Worm (Caenorhabditis elegans) whole organism, L4 larva: ENCODE measurements around the gene tomm-70.

ENCODE experiments used
- F10B5.3 ChIP-seq: sonication (generic microtip); optimal IDR thresholded peaks from 2 replicates; lab custom pipeline; 2016; ENCODE audit warnings: mild to moderate bottlenecking, missing genetic modification characterization, missing compliant biosample characterization
- F37D6.2 ChIP-seq: sonication (generic microtip); optimal IDR thresholded peaks from 2 replicates; lab custom pipeline; 2016; ENCODE audit warnings: mild to moderate bottlenecking, missing genetic modification characterization, missing compliant biosample characterization
- F49E8.2 ChIP-seq: sonication (generic microtip); optimal IDR thresholded peaks from 2 replicates; lab custom pipeline; 2016; ENCODE audit warnings: missing compliant biosample characterization, mild to moderate bottlenecking, missing genetic modification characterization, borderline replicate concordance
- T20F7.1 ChIP-seq: fragments of 200-800 bp; sonication (Bioruptor generic); optimal IDR thresholded peaks from 2 replicates; lab custom pipeline; 2018; ENCODE audit warnings: mild to moderate bottlenecking, missing genetic modification characterization, missing compliant biosample characterization
- Y48G9A.11 ChIP-seq: fragments of 200-800 bp; sonication (Bioruptor generic); IDR thresholded peaks from 2 replicates; pipeline ENCODE4 v1.3.6; 2022; ENCODE audit warnings: missing genetic modification reagents, missing genetic modification characterization, missing compliant biosample characterization
- Y75B8A.6 ChIP-seq: fragments of 200-800 bp; sonication (Bioruptor generic); IDR thresholded peaks from 2 replicates; pipeline ENCODE4 v1.3.6; 2022; ENCODE audit warnings: missing genetic modification reagents, missing genetic modification characterization, missing compliant biosample characterization
- ceh-28 ChIP-seq: fragments of 150-350 bp; optimal IDR thresholded peaks from 2 replicates; lab custom pipeline; 2014; ENCODE audit warnings: missing biosample characterization, missing genetic modification reagents, missing genetic modification characterization
- ceh-32 ChIP-seq: sonication (generic microtip); optimal IDR thresholded peaks from 2 replicates; lab custom pipeline; 2016; ENCODE audit warnings: mild to moderate bottlenecking, missing genetic modification characterization, missing compliant biosample characterization; ENCODE audit not compliant: poor library complexity
- ceh-62 ChIP-seq: sonication (generic microtip); optimal IDR thresholded peaks from 2 replicates; lab custom pipeline; 2017; ENCODE audit warnings: missing biosample characterization, missing genetic modification characterization
- ceh-82 ChIP-seq: sonication (generic microtip); optimal IDR thresholded peaks from 2 replicates; lab custom pipeline; 2017; ENCODE audit warnings: missing biosample characterization, missing genetic modification characterization
- dmd-8 ChIP-seq: fragments of 200-800 bp; sonication (Bioruptor generic); IDR thresholded peaks from 2 replicates; pipeline ENCODE4 v1.3.6; 2022; ENCODE audit warnings: missing genetic modification characterization, missing compliant biosample characterization
- dmd-9 ChIP-seq: fragments of 200-800 bp; sonication (Bioruptor generic); IDR thresholded peaks from 2 replicates; pipeline ENCODE4 v1.3.6; 2022; ENCODE audit warnings: missing genetic modification reagents, missing genetic modification characterization, missing compliant biosample characterization
- dpl-1 ChIP-seq: fragments of 150-350 bp; optimal IDR thresholded peaks from 2 replicates; lab custom pipeline; 2014; ENCODE audit warnings: missing biosample characterization, missing genetic modification reagents, missing genetic modification characterization
- duxl-1 ChIP-seq: sonication (generic microtip); optimal IDR thresholded peaks from 2 replicates; lab custom pipeline; 2016; ENCODE audit warnings: mild to moderate bottlenecking, missing genetic modification characterization, moderate library complexity, missing compliant biosample characterization; ENCODE audit not compliant: poor library complexity
- dve-1 ChIP-seq: sonication (generic microtip); optimal IDR thresholded peaks from 2 replicates; lab custom pipeline; 2017; ENCODE audit warnings: antibody characterized with exemption, mild to moderate bottlenecking, missing genetic modification characterization, missing compliant biosample characterization; ENCODE audit not compliant: insufficient read depth
- egl-27 ChIP-seq: sonication (generic microtip); optimal IDR thresholded peaks from 3 replicates; lab custom pipeline; 2017; ENCODE audit warnings: missing biosample characterization, missing genetic modification reagents, missing genetic modification characterization
- egl-43 ChIP-seq: fragments of 200-800 bp; sonication (Bioruptor generic); IDR thresholded peaks from 2 replicates; pipeline ENCODE4 v1.3.6; 2022; ENCODE audit warnings: missing genetic modification reagents, missing genetic modification characterization, missing compliant biosample characterization
- gei-8 ChIP-seq: fragments of 200-800 bp; sonication (Bioruptor generic); optimal IDR thresholded peaks from 2 replicates; lab custom pipeline; 2018; ENCODE audit warnings: mild to moderate bottlenecking, missing genetic modification characterization, missing compliant biosample characterization
- hif-1 ChIP-seq, 2 experiments: sonication (generic microtip); optimal IDR thresholded peaks; 2 replicates each; lab custom pipeline; 2016 to 2017; ENCODE audit warnings: missing compliant biosample characterization in 2 of 2, missing genetic modification characterization in 2 of 2, missing genetic modification reagents in 2 of 2, missing genotype in 2 of 2, mild to moderate bottlenecking in 1 of 2
- hlh-30 ChIP-seq: sonication (generic microtip); optimal IDR thresholded peaks from 2 replicates; lab custom pipeline; 2017; ENCODE audit warnings: antibody characterized with exemption, mild to moderate bottlenecking, missing genetic modification characterization, missing compliant biosample characterization; ENCODE audit not compliant: insufficient read depth
- hmg-1.1 ChIP-seq: fragments of 200-800 bp; sonication (Bioruptor generic); IDR thresholded peaks from 2 replicates; pipeline ENCODE4 v1.3.6; 2022; ENCODE audit warnings: missing genetic modification reagents, missing genetic modification characterization, missing compliant biosample characterization
- jun-1 ChIP-seq: fragments of 150-350 bp; optimal IDR thresholded peaks from 2 replicates; lab custom pipeline; 2014; ENCODE audit warnings: missing biosample characterization, missing genetic modification reagents, missing genetic modification characterization
- lin-15B ChIP-seq: fragments of 150-350 bp; sonication (generic microtip); optimal IDR thresholded peaks from 3 replicates; lab custom pipeline; 2014; ENCODE audit warnings: missing biosample characterization, missing genetic modification characterization
- lin-38 ChIP-seq: fragments of 200-800 bp; sonication (Bioruptor generic); IDR thresholded peaks from 2 replicates; pipeline ENCODE4 v1.3.6; 2022; ENCODE audit warnings: missing genetic modification reagents, missing genetic modification characterization, missing compliant biosample characterization
- lin-39 ChIP-seq: fragments of 150-350 bp; optimal IDR thresholded peaks from 2 replicates; lab custom pipeline; 2014; ENCODE audit warnings: missing biosample characterization, missing genetic modification reagents, missing genetic modification characterization
- lir-3 ChIP-seq: sonication (generic microtip); optimal IDR thresholded peaks from 2 replicates; lab custom pipeline; 2016; ENCODE audit warnings: mild to moderate bottlenecking, missing genetic modification characterization, missing compliant biosample characterization
- lsy-2 ChIP-seq, 2 experiments: fragments of 150-350 bp in 1 of 2; sonication (generic microtip) in 1 of 2; optimal IDR thresholded peaks; 2 replicates each; lab custom pipeline; 2014 to 2017; ENCODE audit warnings: missing biosample characterization in 2 of 2, missing genetic modification characterization in 2 of 2
- mdt-29 ChIP-seq: fragments of 200-800 bp; sonication (Bioruptor generic); IDR thresholded peaks from 2 replicates; pipeline ENCODE4 v1.3.6; 2022; ENCODE audit warnings: missing genetic modification reagents, missing genetic modification characterization, missing compliant biosample characterization
- mxl-2 ChIP-seq: fragments of 200-800 bp; sonication (Bioruptor generic); conservative IDR thresholded peaks from 2 replicates; pipeline ENCODE4 v1.3.6; 2022; ENCODE audit warnings: missing genetic modification reagents, missing genetic modification characterization, missing compliant biosample characterization
- mxl-3 ChIP-seq: fragments of 200-800 bp; sonication (Bioruptor generic); optimal IDR thresholded peaks from 2 replicates; lab custom pipeline; 2018; ENCODE audit warnings: mild to moderate bottlenecking, missing genetic modification characterization, missing compliant biosample characterization
- nhr-28 ChIP-seq: fragments of 150-350 bp; optimal IDR thresholded peaks from 2 replicates; lab custom pipeline; 2014; ENCODE audit warnings: missing biosample characterization, missing genetic modification characterization
- nhr-41 ChIP-seq: fragments of 200-800 bp; sonication (Bioruptor generic); IDR thresholded peaks from 2 replicates; pipeline ENCODE4 v1.3.6; 2022; ENCODE audit warnings: missing genetic modification reagents, missing genetic modification characterization, missing compliant biosample characterization
- nhr-6 ChIP-seq: fragments of 150-350 bp; optimal IDR thresholded peaks from 2 replicates; lab custom pipeline; 2014; ENCODE audit warnings: missing biosample characterization, missing genetic modification characterization
- nhr-76 ChIP-seq: fragments of 150-350 bp; optimal IDR thresholded peaks from 2 replicates; lab custom pipeline; 2014; ENCODE audit warnings: missing biosample characterization, missing genetic modification characterization
- nhr-77 ChIP-seq: fragments of 150-350 bp; optimal IDR thresholded peaks from 2 replicates; lab custom pipeline; 2014; ENCODE audit warnings: missing biosample characterization, missing genetic modification characterization
- pha-4 ChIP-seq, 2 experiments: fragments of 150-350 bp in 1 of 2; fragments of 200-800 bp in 1 of 2; sonication (Bioruptor generic) in 1 of 2; IDR thresholded peaks in 1 of 2; optimal IDR thresholded peaks in 1 of 2; 2 replicates each; pipeline versions ENCODE4 v1.3.6 to Lab custom; 2014 to 2022; ENCODE audit warnings: missing genetic modification characterization in 2 of 2, missing genetic modification reagents in 2 of 2, missing biosample characterization in 1 of 2, missing compliant biosample characterization in 1 of 2
- saeg-2 ChIP-seq: fragments of 200-800 bp; sonication (Bioruptor generic); IDR thresholded peaks from 2 replicates; pipeline ENCODE4 v1.3.6; 2022; ENCODE audit warnings: missing genetic modification reagents, missing genetic modification characterization, missing compliant biosample characterization
- sdz-12 ChIP-seq: fragments of 200-800 bp; sonication (Bioruptor generic); optimal IDR thresholded peaks from 2 replicates; lab custom pipeline; 2018; ENCODE audit warnings: mild to moderate bottlenecking, missing genetic modification characterization, missing compliant biosample characterization
- skn-1 ChIP-seq: fragments of 150-350 bp; optimal IDR thresholded peaks from 2 replicates; lab custom pipeline; 2014; ENCODE audit warnings: missing biosample characterization, missing genetic modification characterization
- snpc-1.2 ChIP-seq: fragments of 200-800 bp; sonication (Bioruptor generic); IDR thresholded peaks from 2 replicates; pipeline ENCODE4 v1.3.6; 2022; ENCODE audit warnings: missing genetic modification reagents, missing genetic modification characterization, missing compliant biosample characterization
- snpc-4 ChIP-seq: fragments of 150-350 bp; optimal IDR thresholded peaks from 2 replicates; lab custom pipeline; 2014; ENCODE audit warnings: missing biosample characterization, missing genetic modification characterization
- spr-3 ChIP-seq: fragments of 200-800 bp; sonication (Bioruptor generic); optimal IDR thresholded peaks from 2 replicates; lab custom pipeline; 2018; ENCODE audit warnings: mild to moderate bottlenecking, missing genetic modification characterization, missing compliant biosample characterization
- tag-97 ChIP-seq: fragments of 200-800 bp; sonication (Bioruptor generic); IDR thresholded peaks from 2 replicates; pipeline ENCODE4 v1.3.6; 2022; ENCODE audit warnings: missing genetic modification characterization, missing compliant biosample characterization
- tra-1 ChIP-seq: fragments of 200-800 bp; sonication (Bioruptor generic); IDR thresholded peaks from 2 replicates; pipeline ENCODE4 v1.3.6; 2022; ENCODE audit warnings: missing genetic modification reagents, missing genetic modification characterization, missing compliant biosample characterization
- unc-130 ChIP-seq: sonication (generic microtip); optimal IDR thresholded peaks from 2 replicates; lab custom pipeline; 2016; ENCODE audit warnings: missing genetic modification reagents, missing genetic modification characterization, missing compliant biosample characterization
- zag-1 ChIP-seq: fragments of 150-350 bp; optimal IDR thresholded peaks from 2 replicates; lab custom pipeline; 2014; ENCODE audit warnings: missing biosample characterization, missing genetic modification characterization
- zip-2 ChIP-seq: fragments of 150-350 bp; optimal IDR thresholded peaks from 2 replicates; lab custom pipeline; 2014; ENCODE audit warnings: missing biosample characterization, missing genetic modification characterization

The tomm-70 gene

ce11 chrIII:8785426-8785825 lies 30.9 kb upstream of the tomm-70 start (continued):
- TF ChIP-seq ceh-82 (tag; lab: Kevin White, UChicago) (no peak), F10B5.3 (tag; lab: Kevin White, UChicago) (no peak), Y75B8A.6 (GFP tag; lab: Robert Waterston, UW) (no peak), nhr-77 (tag; lab: Kevin White, UChicago) (peak; percentile 78), mxl-2 (no peak), tra-1 (GFP tag; lab: Robert Waterston, UW) (0 out of 2 replicates have a peak, but pooled peaks have one; percentile 33), spr-3 (GFP tag; lab: Kevin White, UChicago) (no peak), Y48G9A.11 (GFP tag; lab: Robert Waterston, UW) (no peak), nhr-6 (tag; lab: Kevin White, UChicago) (no peak), duxl-1 (tag; lab: Kevin White, UChicago) (peak; percentile 22), F49E8.2 (tag; lab: Kevin White, UChicago) (no peak), dpl-1 (GFP tag; lab: Kevin White, UChicago) (peak; percentile 31), snpc-1.2 (GFP tag; lab: Robert Waterston, UW) (no peak), hlh-30 (tag; lab: Kevin White, UChicago) (peak; percentile 92), hmg-1.1 (GFP tag; lab: Robert Waterston, UW) (peak; percentile 56), gei-8 (GFP tag; lab: Kevin White, UChicago) (peak; percentile 78)

ce11 chrIII:8784500-8784899 lies 29.9 kb upstream of the tomm-70 start:
- TF ChIP-seq hmg-1.1 (GFP tag; lab: Robert Waterston, UW), result no peak
- no peak for TF ChIP-seq tag-97 (GFP tag; lab: Robert Waterston, UW)
- no peak for TF ChIP-seq snpc-1.2 (GFP tag; lab: Robert Waterston, UW)
- no peak for TF ChIP-seq dmd-9 (GFP tag; lab: Robert Waterston, UW)

DNA sequence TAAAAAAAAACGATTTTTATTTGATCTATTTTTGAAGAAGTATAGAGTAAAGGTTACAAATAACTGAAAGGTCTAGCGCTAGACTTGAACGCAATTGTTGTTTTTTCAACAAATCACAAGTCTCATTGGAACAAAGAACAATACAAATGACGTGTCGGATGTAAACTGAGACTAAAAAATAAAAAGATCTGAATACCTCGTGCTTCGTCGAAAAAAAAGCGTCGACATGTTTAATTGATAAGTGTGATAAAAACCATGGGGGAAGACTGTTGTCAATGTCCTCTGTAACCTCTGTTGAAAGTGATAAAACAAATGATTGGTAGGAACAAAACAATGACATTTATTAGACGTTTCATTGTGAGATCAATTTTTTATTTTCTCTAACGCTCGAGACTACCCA lies 28.2 kb upstream of the tomm-70 start:
- TF ChIP-seq zag-1 (tag; lab: Kevin White, UChicago), result no peak
- TF ChIP-seq jun-1, result no peak
- no peak for TF ChIP-seq F37D6.2 (tag; lab: Kevin White, UChicago)
- TF ChIP-seq mxl-3, result peak; percentile 3
- TF ChIP-seq hif-1 (tag; optimal IDR thresholded peaks at IDR 0.05; lab: Kevin White, UChicago), result peak in 1 of 2 experiments; percentile 38
- TF ChIP-seq Y75B8A.6 (GFP tag; lab: Robert Waterston, UW), result no peak
- no peak for TF ChIP-seq ceh-28 (tag; lab: Kevin White, UChicago)
- no peak for TF ChIP-seq snpc-4
- TF ChIP-seq egl-43 (GFP tag; lab: Robert Waterston, UW), result no peak
- TF ChIP-seq lir-3 (tag; lab: Kevin White, UChicago), result no peak
- peak; percentile 57 for TF ChIP-seq T20F7.1 (GFP tag; lab: Kevin White, UChicago)
- TF ChIP-seq gei-8 (GFP tag; lab: Kevin White, UChicago), result no peak
- no peak for TF ChIP-seq ceh-62 (tag; lab: Kevin White, UChicago)
- no peak for TF ChIP-seq nhr-76
- TF ChIP-seq lin-39 (tag; lab: Kevin White, UChicago), result no peak
- TF ChIP-seq Y48G9A.11 (GFP tag; lab: Robert Waterston, UW), result no peak
- TF ChIP-seq unc-130 (GFP tag; lab: Kevin White, UChicago), result no peak
- peak; percentile 78 for TF ChIP-seq nhr-28 (tag; lab: Kevin White, UChicago)
- no peak for TF ChIP-seq zip-2 (tag; lab: Kevin White, UChicago)
- TF ChIP-seq ceh-32 (tag; lab: Kevin White, UChicago), result no peak
- no peak for TF ChIP-seq dmd-8 (GFP tag; lab: Robert Waterston, UW)
- TF ChIP-seq sdz-12 (GFP tag; lab: Kevin White, UChicago), result no peak
- peak in 1 of 2 experiments; percentile 47 for TF ChIP-seq lsy-2 (tag; optimal IDR thresholded peaks at IDR 0.05; lab: Kevin White, UChicago)
- no peak for TF ChIP-seq skn-1 (tag; lab: Kevin White, UChicago)
- peak; percentile 92 for TF ChIP-seq dve-1 (tag; lab: Kevin White, UChicago)
- TF ChIP-seq saeg-2 (GFP tag; lab: Robert Waterston, UW), result no peak
- no peak for TF ChIP-seq mdt-29 (GFP tag; lab: Robert Waterston, UW)
- TF ChIP-seq lin-15B (tag; lab: Kevin White, UChicago), result no peak
- no peak for TF ChIP-seq egl-27 (tag; lab: Kevin White, UChicago)
- TF ChIP-seq nhr-41 (GFP tag; lab: Robert Waterston, UW), result no peak
- no peak for TF ChIP-seq pha-4 (GFP tag; IDR thresholded peaks at IDR 0.05; lab: Robert Waterston, UW)
- TF ChIP-seq pha-4 (tag; optimal IDR thresholded peaks at IDR 0.05; lab: Kevin White, UChicago), result no peak
- no peak for TF ChIP-seq lin-38
